Fruit fly (Drosophila melanogaster): ENCODE results near the gene CG16700.

The CG16700 gene

DNA sequence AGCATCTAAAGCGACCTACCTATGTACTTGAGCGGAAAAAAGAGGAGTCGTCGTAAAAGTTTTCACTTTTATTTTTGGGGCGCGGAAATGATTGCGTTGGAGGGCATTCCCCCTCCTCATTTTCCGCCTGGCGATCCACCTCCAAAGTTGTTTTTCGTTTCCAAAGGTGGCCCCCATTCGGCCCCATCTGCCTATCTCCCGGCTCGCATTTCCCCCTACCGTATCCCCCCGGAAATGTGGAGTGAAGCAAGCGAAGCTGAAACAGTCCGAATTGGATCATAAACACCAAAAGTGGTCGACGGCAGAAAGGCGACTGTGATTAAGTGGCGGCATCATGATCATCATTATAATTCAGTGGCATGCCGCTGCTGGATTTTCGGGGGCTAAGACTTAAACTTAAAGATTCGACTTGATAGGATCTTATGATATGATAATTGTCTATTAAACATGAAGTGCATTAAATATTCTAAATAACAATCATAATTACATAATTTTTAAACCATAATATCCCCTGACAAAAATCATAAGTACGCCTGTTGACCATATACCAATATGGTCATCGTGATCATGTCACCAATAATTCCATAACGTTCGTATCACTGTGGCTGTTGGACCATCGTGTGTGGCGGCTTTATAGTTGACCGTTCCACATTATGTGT lies 32.0 kb downstream of the CG16700 start (continued):
- TF ChIP-seq sob (GFP tag; IDR thresholded peaks at IDR 0.05) = peak; percentile 82
- peak; percentile 74 for TF ChIP-seq CG14441 (GFP tag; IDR thresholded peaks at IDR 0.05)
- peak; percentile 11 for TF ChIP-seq CG10274 (GFP tag; optimal IDR thresholded peaks at IDR 0.05)
- peak; percentile 77 for TF ChIP-seq Fer1 (GFP tag; optimal IDR thresholded peaks at IDR 0.05)
- peak; percentile 37; the same call in 1 of the 4 replicates for TF ChIP-seq Gug (GFP tag; IDR thresholded peaks at IDR 0.05)
- peak; percentile 17; the same call in 1 of the 3 replicates for TF ChIP-seq jigr1 (GFP tag; IDR thresholded peaks at IDR 0.05)
- no peak for TF ChIP-seq dan (GFP tag; IDR thresholded peaks at IDR 0.05)
- TF ChIP-seq ATbp (GFP tag; optimal IDR thresholded peaks at IDR 0.05) = peak; percentile 47
- TF ChIP-seq twi (tag; optimal IDR thresholded peaks at IDR 0.05) = no peak
- peak; percentile 64; the same call in 1 of the 3 replicates for TF ChIP-seq CG11456 (GFP tag; IDR thresholded peaks at IDR 0.05)
- TF ChIP-seq kni (GFP tag; optimal IDR thresholded peaks at IDR 0.05) = no peak
- TF ChIP-seq CG11696 (GFP tag; IDR thresholded peaks at IDR 0.05) = 0 out of 2 replicates have a peak, but pooled peaks have one; percentile 24
- peak; percentile 49; the same call in 1 of the 3 replicates for TF ChIP-seq C15 (GFP tag; IDR thresholded peaks at IDR 0.05)
- peak; percentile 2 for TF ChIP-seq CG7987 (GFP tag; optimal IDR thresholded peaks at IDR 0.05)
- peak; percentile 60 for TF ChIP-seq Ssrp (tag; optimal IDR thresholded peaks at IDR 0.05)
- TF ChIP-seq exex (tag; optimal IDR thresholded peaks at IDR 0.05) = no peak
- TF ChIP-seq chif (GFP tag; optimal IDR thresholded peaks at IDR 0.05) = peak; percentile 17 to 61
- no peak for TF ChIP-seq bbx (GFP tag; IDR thresholded peaks at IDR 0.05; ENCODE audit: partially characterized antibody)
- TF ChIP-seq Doc3 (GFP tag; IDR thresholded peaks at IDR 0.05; ENCODE audit: partially characterized antibody) = no peak
- peak; percentile 54 for TF ChIP-seq CG8281 (tag; optimal IDR thresholded peaks at IDR 0.05)
- TF ChIP-seq B-H2 (GFP tag; optimal IDR thresholded peaks at IDR 0.05) = no peak
- peak; percentile 52 for TF ChIP-seq CG15514 (GFP tag; optimal IDR thresholded peaks at IDR 0.05)
- TF ChIP-seq CkIIα-i1 (GFP tag; IDR thresholded peaks at IDR 0.05) = no peak
- peak in 1 of 2 experiments; percentile 36 for TF ChIP-seq Hr78 (GFP tag; optimal IDR thresholded peaks at IDR 0.05)
- TF ChIP-seq peb (GFP tag; IDR thresholded peaks at IDR 0.05) = peak; percentile 62
- TF ChIP-seq repo (GFP tag; optimal IDR thresholded peaks at IDR 0.05) = no peak
- peak; percentile 63 for TF ChIP-seq CG12942 (GFP tag; optimal IDR thresholded peaks at IDR 0.05)
- TF ChIP-seq bowl (GFP tag; IDR thresholded peaks at IDR 0.05) = peak; percentile 53; the same call in 1 of the 2 replicates
- TF ChIP-seq CG10565 (GFP tag; optimal IDR thresholded peaks at IDR 0.05) = no peak
- TF ChIP-seq CG10366 (GFP tag; IDR thresholded peaks at IDR 0.05) = peak; percentile 70
- peak in 1 of 2 experiments; percentile 75 for TF ChIP-seq bsh (GFP tag; optimal IDR thresholded peaks at IDR 0.05)
- no peak for TF ChIP-seq ato (GFP tag; IDR thresholded peaks at IDR 0.05; ENCODE audit: partially characterized antibody)
- TF ChIP-seq Usf (GFP tag; optimal IDR thresholded peaks at IDR 0.05) = no peak
- 0 out of 2 replicates have a peak, but pooled peaks have one; percentile 19 for TF ChIP-seq gsb (GFP tag; IDR thresholded peaks at IDR 0.05)
- peak; percentile 18 for TF ChIP-seq CG6654 (GFP tag; optimal IDR thresholded peaks at IDR 0.05)
- TF ChIP-seq ara (GFP tag; IDR thresholded peaks at IDR 0.05) = 0 out of 2 replicates have a peak, but pooled peaks have one; percentile 45
- no peak for TF ChIP-seq CG33557 (GFP tag; optimal IDR thresholded peaks at IDR 0.05)
- peak; percentile 50; the same call in 1 of the 2 replicates for TF ChIP-seq dimm (GFP tag; IDR thresholded peaks at IDR 0.05)
- peak; percentile 39; the same call in 1 of the 2 replicates for TF ChIP-seq Rx (GFP tag; IDR thresholded peaks at IDR 0.05)
- 0 out of 2 replicates have a peak, but pooled peaks have one; percentile 11 for TF ChIP-seq CG4360 (GFP tag; IDR thresholded peaks at IDR 0.05)
- peak; percentile 43 for TF ChIP-seq CG10543 (GFP tag; optimal IDR thresholded peaks at IDR 0.05)
- peak; percentile 53 for TF ChIP-seq ems (GFP tag; optimal IDR thresholded peaks at IDR 0.05)
- no peak for TF ChIP-seq eyg (GFP tag; optimal IDR thresholded peaks at IDR 0.05)
- no peak for TF ChIP-seq pnt (GFP tag; optimal IDR thresholded peaks at IDR 0.05)
- peak; percentile 77 for TF ChIP-seq CG30403 (GFP tag; optimal IDR thresholded peaks at IDR 0.05)
- peak; percentile 72 for TF ChIP-seq CG9932 (GFP tag; IDR thresholded peaks at IDR 0.05)
- peak; percentile 86 for TF ChIP-seq CG15269 (tag; optimal IDR thresholded peaks at IDR 0.05)
- peak; percentile 83 for TF ChIP-seq so (GFP tag; IDR thresholded peaks at IDR 0.05)
- TF ChIP-seq CG9817 (tag; optimal IDR thresholded peaks at IDR 0.05) = peak; percentile 72
